Fruit fly (Drosophila melanogaster) whole organism, prepupa: ENCODE results near the gene CG7453.

ENCODE experiments used
- Blimp-1 ChIP-seq: fragments of 200-800 bp; sonication (Bioruptor generic); optimal IDR thresholded peaks from 3 replicates; lab custom pipeline; 2017; ENCODE audit warnings: missing biosample characterization, missing genetic modification characterization, mild to moderate bottlenecking, moderate library complexity, missing genetic modification reagents
- CG10631 ChIP-seq: fragments of 200-800 bp; sonication (Bioruptor generic); optimal IDR thresholded peaks from 2 replicates; lab custom pipeline; 2016; ENCODE audit warnings: missing biosample characterization, missing genetic modification characterization
- CG10669 ChIP-seq: fragments of 200-800 bp; sonication (Bioruptor generic); optimal IDR thresholded peaks from 3 replicates; lab custom pipeline; 2018; ENCODE audit warnings: missing biosample characterization, mild to moderate bottlenecking, missing genetic modification characterization, moderate library complexity
- CG11762 ChIP-seq: fragments of 200-800 bp; sonication (Bioruptor generic); optimal IDR thresholded peaks from 3 replicates; lab custom pipeline; 2016; ENCODE audit warnings: missing biosample characterization, missing genetic modification characterization; ENCODE audit not compliant: insufficient read depth
- CG15336 ChIP-seq: fragments of 200-800 bp; sonication (Bioruptor generic); IDR thresholded peaks from 2 replicates; pipeline ENCODE4 v1.3.6; 2022; ENCODE audit warnings: missing biosample characterization, missing genetic modification characterization
- CG1621 ChIP-seq: fragments of 200-800 bp; sonication (Bioruptor generic); optimal IDR thresholded peaks from 3 replicates; lab custom pipeline; 2018; ENCODE audit warnings: missing biosample characterization, mild to moderate bottlenecking, missing genetic modification characterization
- CG16779 ChIP-seq: fragments of 200-800 bp; sonication (Bioruptor generic); optimal IDR thresholded peaks from 3 replicates; lab custom pipeline; 2017; ENCODE audit warnings: missing biosample characterization, mild to moderate bottlenecking, missing genetic modification characterization
- CG32006 ChIP-seq: fragments of 200-800 bp; sonication (Bioruptor generic); optimal IDR thresholded peaks from 3 replicates; lab custom pipeline; 2017; ENCODE audit warnings: missing biosample characterization, mild to moderate bottlenecking, missing genetic modification characterization
- CG3919 ChIP-seq: fragments of 200-800 bp; sonication (Bioruptor generic); optimal IDR thresholded peaks from 3 replicates; lab custom pipeline; 2016; ENCODE audit warnings: missing biosample characterization, missing genetic modification characterization
- CG4318 ChIP-seq: fragments of 200-800 bp; sonication (Bioruptor generic); optimal IDR thresholded peaks from 3 replicates; lab custom pipeline; 2017; ENCODE audit warnings: missing biosample characterization, mild to moderate bottlenecking, missing genetic modification characterization
- CG6163 ChIP-seq: fragments of 200-800 bp; sonication (Bioruptor generic); IDR thresholded peaks from 3 replicates; pipeline ENCODE4 v1.3.6; 2022; ENCODE audit warnings: missing biosample characterization, missing genetic modification characterization
- CG6792 ChIP-seq: fragments of 200-800 bp; sonication (Bioruptor generic); optimal IDR thresholded peaks from 3 replicates; lab custom pipeline; 2016; ENCODE audit warnings: missing biosample characterization, missing genetic modification characterization
- CG6808 ChIP-seq: fragments of 200-800 bp; sonication (Bioruptor generic); optimal IDR thresholded peaks from 3 replicates; lab custom pipeline; 2017; ENCODE audit warnings: missing biosample characterization, missing genetic modification characterization, mild to moderate bottlenecking, moderate library complexity, missing genetic modification reagents
- CG6854 ChIP-seq: fragments of 200-800 bp; sonication (Bioruptor generic); optimal IDR thresholded peaks from 2 replicates; lab custom pipeline; 2017; ENCODE audit warnings: missing biosample characterization, mild to moderate bottlenecking, missing genetic modification characterization
- CG7368 ChIP-seq: fragments of 200-800 bp; sonication (Bioruptor generic); optimal IDR thresholded peaks from 3 replicates; lab custom pipeline; 2016; ENCODE audit warnings: missing biosample characterization, missing genetic modification characterization
- CG8319 ChIP-seq: fragments of 200-800 bp; sonication (Bioruptor generic); optimal IDR thresholded peaks from 3 replicates; lab custom pipeline; 2016; ENCODE audit warnings: missing biosample characterization, missing genetic modification characterization
- CG8632 ChIP-seq: fragments of 200-800 bp; sonication (Bioruptor generic); optimal IDR thresholded peaks from 3 replicates; lab custom pipeline; 2016; ENCODE audit warnings: missing biosample characterization, missing genetic modification characterization
- CG9139 ChIP-seq: fragments of 200-800 bp; sonication (Bioruptor generic); optimal IDR thresholded peaks from 3 replicates; lab custom pipeline; 2017; ENCODE audit warnings: missing biosample characterization, mild to moderate bottlenecking, missing genetic modification characterization
- Eip75B ChIP-seq: fragments of 200-800 bp; sonication (Bioruptor generic); optimal IDR thresholded peaks from 3 replicates; lab custom pipeline; 2016; ENCODE audit warnings: missing biosample characterization, missing genetic modification characterization
- Eip93F ChIP-seq: fragments of 200-800 bp; sonication (Bioruptor generic); optimal IDR thresholded peaks from 2 replicates; lab custom pipeline; 2016; ENCODE audit warnings: missing biosample characterization, mild to moderate bottlenecking, missing genetic modification characterization
- Ets21C ChIP-seq: fragments of 200-800 bp; sonication (Bioruptor generic); optimal IDR thresholded peaks from 3 replicates; lab custom pipeline; 2016; ENCODE audit warnings: missing biosample characterization, missing genetic modification characterization
- Ets96B ChIP-seq: fragments of 200-800 bp; optimal IDR thresholded peaks from 2 replicates; lab custom pipeline; 2019; ENCODE audit warnings: missing biosample characterization, mild to moderate bottlenecking, missing genetic modification characterization, moderate library complexity
- Gug ChIP-seq: fragments of 200-800 bp; sonication (Bioruptor generic); IDR thresholded peaks from 2 replicates; pipeline ENCODE4 v1.3.6; 2022; ENCODE audit warnings: missing biosample characterization, missing genetic modification characterization
- Hr38 ChIP-seq: sonication (Bioruptor generic); optimal IDR thresholded peaks from 2 replicates; lab custom pipeline; 2016; ENCODE audit warnings: missing biosample characterization, missing genetic modification characterization
- Hr4 ChIP-seq: fragments of 200-800 bp; sonication (Bioruptor generic); optimal IDR thresholded peaks from 3 replicates; lab custom pipeline; 2016; ENCODE audit warnings: missing biosample characterization, missing genetic modification characterization
- Lpt ChIP-seq: fragments of 200-800 bp; sonication (Bioruptor generic); optimal IDR thresholded peaks from 3 replicates; lab custom pipeline; 2016; ENCODE audit warnings: missing biosample characterization, missing genetic modification characterization
- Met ChIP-seq: fragments of 200-800 bp; sonication (Bioruptor generic); optimal IDR thresholded peaks from 3 replicates; lab custom pipeline; 2016; ENCODE audit warnings: missing biosample characterization, missing genetic modification characterization
- OdsH ChIP-seq: fragments of 200-800 bp; sonication (Bioruptor generic); optimal IDR thresholded peaks from 3 replicates; lab custom pipeline; 2016; ENCODE audit warnings: missing biosample characterization, missing genetic modification characterization
- Smox ChIP-seq: fragments of 200-800 bp; sonication (Bioruptor generic); optimal IDR thresholded peaks from 3 replicates; lab custom pipeline; 2016; ENCODE audit warnings: missing biosample characterization, missing genetic modification characterization
- Sox14 ChIP-seq: fragments of 200-800 bp; sonication (Bioruptor generic); optimal IDR thresholded peaks from 3 replicates; lab custom pipeline; 2016; ENCODE audit warnings: missing biosample characterization, missing genetic modification characterization
- Sox15 ChIP-seq: fragments of 200-800 bp; sonication (Bioruptor generic); optimal IDR thresholded peaks from 3 replicates; lab custom pipeline; 2016; ENCODE audit warnings: missing biosample characterization, missing genetic modification characterization
- achi ChIP-seq: fragments of 200-800 bp; sonication (Bioruptor generic); optimal IDR thresholded peaks from 3 replicates; lab custom pipeline; 2016; ENCODE audit warnings: missing biosample characterization, missing genetic modification characterization
- acj6 ChIP-seq: fragments of 200-800 bp; sonication (Bioruptor generic); optimal IDR thresholded peaks from 3 replicates; lab custom pipeline; 2016; ENCODE audit warnings: missing biosample characterization, missing genetic modification characterization
- cyc ChIP-seq: fragments of 200-800 bp; sonication (Bioruptor generic); optimal IDR thresholded peaks from 3 replicates; lab custom pipeline; 2016; ENCODE audit warnings: missing biosample characterization, missing genetic modification characterization
- dac ChIP-seq: fragments of 200-800 bp; sonication (Bioruptor generic); optimal IDR thresholded peaks from 2 replicates; lab custom pipeline; 2017; ENCODE audit warnings: missing biosample characterization, mild to moderate bottlenecking, missing genetic modification characterization
- dsx ChIP-seq: fragments of 200-800 bp; optimal IDR thresholded peaks from 3 replicates; lab custom pipeline; 2019; ENCODE audit warnings: missing biosample characterization, mild to moderate bottlenecking, missing genetic modification characterization, moderate library complexity; ENCODE audit not compliant: poor library complexity, severe bottlenecking
- esn ChIP-seq: fragments of 200-800 bp; sonication (Bioruptor generic); optimal IDR thresholded peaks from 2 replicates; lab custom pipeline; 2016; ENCODE audit warnings: missing biosample characterization, mild to moderate bottlenecking, missing genetic modification characterization, moderate library complexity
- fd59A ChIP-seq: fragments of 200-800 bp; sonication (Bioruptor generic); optimal IDR thresholded peaks from 2 replicates; lab custom pipeline; 2017; ENCODE audit warnings: missing biosample characterization, mild to moderate bottlenecking, missing genetic modification characterization, missing genetic modification reagents
- fkh ChIP-seq: fragments of 200-800 bp; sonication (Bioruptor generic); optimal IDR thresholded peaks from 3 replicates; lab custom pipeline; 2017; ENCODE audit warnings: missing biosample characterization, mild to moderate bottlenecking, missing genetic modification characterization, moderate library complexity
- lz ChIP-seq: fragments of 200-800 bp; sonication (Bioruptor generic); optimal IDR thresholded peaks from 3 replicates; lab custom pipeline; 2016; ENCODE audit warnings: missing biosample characterization, missing genetic modification characterization
- net ChIP-seq: fragments of 200-800 bp; sonication (Bioruptor generic); optimal IDR thresholded peaks from 3 replicates; lab custom pipeline; 2016; ENCODE audit warnings: missing biosample characterization, missing genetic modification characterization
- pdm3 ChIP-seq: fragments of 200-800 bp; sonication (Bioruptor generic); optimal IDR thresholded peaks from 3 replicates; lab custom pipeline; 2016; ENCODE audit warnings: missing biosample characterization, missing genetic modification characterization
- salr ChIP-seq, 2 experiments: fragments of 200-800 bp; sonication (Bioruptor generic); optimal IDR thresholded peaks; 3 replicates each; lab custom pipeline; 2016 to 2018; ENCODE audit warnings: missing biosample characterization in 2 of 2, missing genetic modification characterization in 2 of 2, mild to moderate bottlenecking in 1 of 2
- spab ChIP-seq: fragments of 200-800 bp; sonication (Bioruptor generic); optimal IDR thresholded peaks from 2 replicates; lab custom pipeline; 2017; ENCODE audit warnings: missing biosample characterization, mild to moderate bottlenecking, missing genetic modification characterization, missing genetic modification reagents
- ss ChIP-seq, 2 experiments: fragments of 200-800 bp; sonication (Bioruptor generic); optimal IDR thresholded peaks; 2 replicates in 1 of 2; 3 replicates in 1 of 2; lab custom pipeline; 2017 to 2018; ENCODE audit warnings: mild to moderate bottlenecking in 2 of 2, missing biosample characterization in 2 of 2, missing genetic modification characterization in 2 of 2, moderate library complexity in 1 of 2
- svp ChIP-seq: fragments of 200-800 bp; sonication (Bioruptor generic); peaks from one replicate; lab custom pipeline; 2016; ENCODE audit warnings: missing biosample characterization, missing genetic modification characterization
- topi ChIP-seq: fragments of 200-800 bp; sonication (Bioruptor generic); optimal IDR thresholded peaks from 3 replicates; lab custom pipeline; 2016; ENCODE audit warnings: missing biosample characterization, missing genetic modification characterization

Gene CG7453

DNA sequence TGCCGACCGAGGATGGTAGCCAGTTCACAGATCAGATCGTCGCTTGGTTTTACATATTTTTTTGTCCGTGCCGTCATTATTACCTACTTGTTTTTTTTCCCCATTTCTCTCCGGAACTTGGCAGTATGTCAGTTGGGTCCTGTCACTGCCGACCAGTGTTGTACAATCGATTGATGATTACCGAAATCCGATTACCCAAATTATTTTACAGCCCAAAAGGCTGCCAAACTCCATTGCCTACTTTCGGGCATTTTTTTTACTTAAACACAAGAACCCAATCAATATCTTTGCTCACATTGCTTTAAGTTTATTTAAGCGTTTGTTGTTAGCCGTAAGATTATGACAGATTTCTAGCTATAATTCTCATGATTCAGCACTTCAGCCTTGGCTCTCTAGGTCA is 9.2 kb upstream of the CG7453 start, which contains the start of gene Inx5:
Gene Inx5, minus strand, starts transcription at position 93 of the 400 bp plus-strand sequence.
- no peak for TF ChIP-seq lz (GFP tag; lab: Kevin White, UChicago)
- no peak for TF ChIP-seq CG8319
- TF ChIP-seq Lpt (GFP tag; lab: Kevin White, UChicago): no peak
- TF ChIP-seq CG9139 (GFP tag; lab: Kevin White, UChicago): no peak
- TF ChIP-seq CG6792: no peak

DNA sequence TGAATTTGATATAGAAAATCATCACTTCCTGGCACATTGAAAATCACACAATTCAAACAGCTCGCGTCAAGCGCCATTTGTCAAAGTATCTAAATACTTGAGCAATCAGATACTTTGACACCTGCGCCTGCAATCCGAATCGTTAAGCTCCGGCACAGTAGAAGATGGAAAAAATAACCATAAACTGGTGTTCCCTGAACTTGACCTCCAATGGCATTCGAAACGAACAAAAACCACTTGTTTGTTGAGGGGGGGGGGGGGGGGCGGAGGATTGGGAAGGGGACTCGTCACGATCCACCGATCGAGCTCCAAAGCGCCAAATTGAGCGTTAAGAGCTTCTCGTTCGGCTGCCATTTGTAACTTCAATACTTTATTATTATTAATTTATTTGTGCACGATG is 8.0 kb upstream of the CG7453 start:
- TF ChIP-seq fkh (GFP tag; lab: Kevin White, UChicago): no peak
- TF ChIP-seq Eip75B (GFP tag; lab: Kevin White, UChicago): no peak
- TF ChIP-seq Ets21C (GFP tag; lab: Kevin White, UChicago): no peak
- no peak for TF ChIP-seq achi
- TF ChIP-seq CG32006 (GFP tag; lab: Kevin White, UChicago): no peak
- no peak for TF ChIP-seq fd59A (GFP tag; lab: Kevin White, UChicago)
- TF ChIP-seq ss (GFP tag; optimal IDR thresholded peaks at IDR 0.05; lab: Kevin White, UChicago): no peak
- TF ChIP-seq CG9139 (GFP tag; lab: Kevin White, UChicago): no peak
- no peak for TF ChIP-seq CG16779 (tag; lab: Kevin White, UChicago)
- no peak for TF ChIP-seq lz (GFP tag; lab: Kevin White, UChicago)
- TF ChIP-seq Sox15 (GFP tag; lab: Kevin White, UChicago): no peak
- no peak for TF ChIP-seq Sox14 (GFP tag; lab: Kevin White, UChicago)
- TF ChIP-seq CG7368 (GFP tag; lab: Kevin White, UChicago): no peak
- no peak for TF ChIP-seq CG1621
- no peak for TF ChIP-seq CG6854 (GFP tag; lab: Kevin White, UChicago)
- TF ChIP-seq pdm3: no peak

DNA sequence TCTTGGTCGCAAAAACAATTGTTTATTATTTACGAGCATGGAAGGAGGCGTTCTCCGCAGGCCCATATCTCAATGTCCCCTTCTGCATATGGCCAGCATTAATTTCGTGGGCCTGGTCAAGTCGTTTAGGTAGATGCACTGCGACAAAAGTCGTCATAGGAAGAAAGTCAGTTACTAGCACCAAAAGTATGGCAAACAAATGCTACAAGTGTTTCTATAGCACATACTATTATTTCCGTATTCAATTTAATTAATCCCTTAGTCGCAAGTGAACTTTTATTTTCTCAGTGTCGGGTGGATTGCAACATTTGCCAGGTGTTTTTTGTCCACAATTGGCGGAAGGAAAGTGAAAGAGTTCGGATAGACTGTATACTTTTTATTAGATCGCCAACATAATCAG is 7.0 kb upstream of the CG7453 start:
- peak; percentile 48 for TF ChIP-seq OdsH (GFP tag; lab: Kevin White, UChicago)
- TF ChIP-seq CG15336: peak; percentile 58
- peak; percentile 35; the same call in 1 of the 2 replicates for TF ChIP-seq Gug
- TF ChIP-seq Blimp-1 (GFP tag; lab: Kevin White, UChicago): no peak
- peak; percentile 20 to 31 for TF ChIP-seq salr (GFP tag; optimal IDR thresholded peaks at IDR 0.05; lab: Kevin White, UChicago)
- peak; percentile 42 for TF ChIP-seq fd59A (GFP tag; lab: Kevin White, UChicago)
- peak; percentile 61 for TF ChIP-seq CG3919
- TF ChIP-seq CG6163: peak; percentile 62
- peak; percentile 53 for TF ChIP-seq acj6 (GFP tag; lab: Kevin White, UChicago)
- TF ChIP-seq net (GFP tag; lab: Kevin White, UChicago): peak; percentile 39
- TF ChIP-seq spab (GFP tag; lab: Kevin White, UChicago): peak; percentile 49
- TF ChIP-seq svp (GFP tag; lab: Kevin White, UChicago): no peak
- TF ChIP-seq Hr4: peak; percentile 58
- peak; percentile 1 for TF ChIP-seq CG4318 (GFP tag; lab: Kevin White, UChicago)
- TF ChIP-seq CG6808: peak; percentile 41
- TF ChIP-seq Eip93F: no peak
- no peak for TF ChIP-seq Hr38 (GFP tag; lab: Kevin White, UChicago)
- no peak for TF ChIP-seq CG8632 (GFP tag; lab: Kevin White, UChicago)
- peak; percentile 46 for TF ChIP-seq CG10631
- TF ChIP-seq Ets21C (GFP tag; lab: Kevin White, UChicago): no peak
- peak; percentile 57 for TF ChIP-seq Ets96B (tag; lab: Kevin White, UChicago)
- no peak for TF ChIP-seq dac (GFP tag; lab: Kevin White, UChicago)
- no peak for TF ChIP-seq CG8319
- peak; percentile 62 for TF ChIP-seq dsx
- peak; percentile 13 for TF ChIP-seq cyc (GFP tag; lab: Kevin White, UChicago)
- peak; percentile 39 for TF ChIP-seq ss (GFP tag; optimal IDR thresholded peaks at IDR 0.05; lab: Kevin White, UChicago)
- TF ChIP-seq esn (GFP tag; lab: Kevin White, UChicago): no peak
- TF ChIP-seq Smox (GFP tag; lab: Kevin White, UChicago): no peak
- peak; percentile 27 for TF ChIP-seq Met (GFP tag; lab: Kevin White, UChicago)
- no peak for TF ChIP-seq CG11762 (GFP tag; lab: Kevin White, UChicago)
- peak; percentile 35 for TF ChIP-seq Eip75B (GFP tag; lab: Kevin White, UChicago)
- peak; percentile 62 for TF ChIP-seq CG10669 (GFP tag; lab: Kevin White, UChicago)
- peak; percentile 60 for TF ChIP-seq pdm3
- no peak for TF ChIP-seq CG16779 (tag; lab: Kevin White, UChicago)
- TF ChIP-seq topi: peak; percentile 32
- TF ChIP-seq CG7368 (GFP tag; lab: Kevin White, UChicago): no peak
- TF ChIP-seq Lpt (GFP tag; lab: Kevin White, UChicago): peak; percentile 41
